Worm (Caenorhabditis elegans): ENCODE measurements around the gene K11H3.8.

DNA sequence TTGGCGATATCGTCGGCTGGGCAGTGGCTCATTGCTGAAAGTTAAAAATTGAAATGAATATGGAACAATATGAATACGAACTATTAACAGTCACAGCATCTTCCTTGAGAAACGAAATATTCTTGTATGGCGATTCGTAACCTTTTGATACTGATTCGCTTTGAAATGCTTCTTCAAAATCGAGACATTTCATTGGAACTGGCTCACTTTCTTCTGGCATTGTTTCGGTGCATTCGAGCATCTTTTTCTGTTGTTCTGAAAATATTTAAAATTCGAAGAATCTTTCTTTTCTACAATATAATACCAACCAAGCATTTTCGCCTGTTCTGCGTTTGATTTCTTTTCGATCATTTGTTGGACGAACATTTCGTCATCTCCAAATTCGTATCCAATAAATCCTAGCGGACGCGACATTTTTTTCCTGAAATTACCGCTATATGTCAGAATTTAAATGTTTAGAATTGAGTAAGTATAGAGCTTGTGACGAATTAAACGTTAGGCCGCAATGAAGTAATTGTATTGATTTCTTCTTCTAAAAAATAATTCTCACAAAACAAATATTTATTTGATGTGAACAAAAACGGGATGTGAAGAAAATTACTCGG lies 10.6 kb upstream of the K11H3.8 start, which contains the start of gene lin-52:
- TF ChIP-seq pha-2 (tag; optimal IDR thresholded peaks at IDR 0.05): no peak
- no peak for TF ChIP-seq pag-3 (tag; optimal IDR thresholded peaks at IDR 0.05; ENCODE audit: borderline replicate concordance)
- no peak for TF ChIP-seq ceh-45 (GFP tag; IDR thresholded peaks at IDR 0.05)
- no peak for TF ChIP-seq fkh-10 (GFP tag; optimal IDR thresholded peaks at IDR 0.05)
- no peak for TF ChIP-seq pha-4 (tag; optimal IDR thresholded peaks at IDR 0.05)
